Worm (Caenorhabditis elegans): ENCODE data around the gene atf-2.
A peak's percentile ranks its signal among the peaks of the same experiment; 100 is the strongest.

atf-2 gene

ce11 chrII:8747939-8748352, 3.8 kb upstream of the atf-2 start:
- TF ChIP-seq cebp-1 (GFP tag; IDR thresholded peaks at IDR 0.05): peak; percentile 50; the same call in 1 of the 2 replicates
- peak; percentile 27 for TF ChIP-seq cebp-1 (tag; optimal IDR thresholded peaks at IDR 0.05)
- no peak for TF ChIP-seq sdz-38 (tag; optimal IDR thresholded peaks at IDR 0.05)
- no peak for TF ChIP-seq unc-130 (GFP tag; optimal IDR thresholded peaks at IDR 0.05)
- no peak for TF ChIP-seq ama-1 (optimal IDR thresholded peaks at IDR 0.05)
- TF ChIP-seq ama-1 (GFP tag; optimal IDR thresholded peaks at IDR 0.05): peak in 1 of 2 experiments; percentile 22
- no peak for TF ChIP-seq snpc-4 (GFP tag; optimal IDR thresholded peaks at IDR 0.05)
- TF ChIP-seq snpc-4 (tag; optimal IDR thresholded peaks at IDR 0.05): no peak
- TF ChIP-seq F52B5.7 (tag; optimal IDR thresholded peaks at IDR 0.05): peak; percentile 4
- peak; percentile 73 for TF ChIP-seq zfh-2 (GFP tag; conservative IDR thresholded peaks at IDR 0.05)
- TF ChIP-seq gei-17 (GFP tag; optimal IDR thresholded peaks at IDR 0.05): no peak
- no peak; the same call in 1 of the 2 replicates for TF ChIP-seq egl-44 (GFP tag; IDR thresholded peaks at IDR 0.05)
- TF ChIP-seq Y79H2A.3 (GFP tag; conservative IDR thresholded peaks at IDR 0.05): no peak
- TF ChIP-seq aptf-3 (GFP tag; IDR thresholded peaks at IDR 0.05): no peak
- peak; percentile 10; the same call in 1 of the 2 replicates for TF ChIP-seq dox-1 (GFP tag; IDR thresholded peaks at IDR 0.05)
- TF ChIP-seq ztf-28 (GFP tag; IDR thresholded peaks at IDR 0.05): 0 out of 2 replicates have a peak, but pooled peaks have one; percentile 25
- TF ChIP-seq nhr-80 (tag; optimal IDR thresholded peaks at IDR 0.05): no peak
- TF ChIP-seq tbx-9 (tag; optimal IDR thresholded peaks at IDR 0.05; ENCODE audit: borderline replicate concordance): peak; percentile 58
- peak; percentile 49 for TF ChIP-seq ZK185.1 (tag; optimal IDR thresholded peaks at IDR 0.05; ENCODE audit: poor library complexity, severe bottlenecking)

- TF ChIP-seq pha-4 (tag; optimal IDR thresholded peaks at IDR 0.05) (no peak), hrde-1 (tag; optimal IDR thresholded peaks at IDR 0.05; ENCODE audit: borderline replicate concordance) (no peak), nhr-80 (tag; optimal IDR thresholded peaks at IDR 0.05) (no peak), egl-18 (GFP tag; IDR thresholded peaks at IDR 0.05) (no peak), F57A8.1 (GFP tag; optimal IDR thresholded peaks at IDR 0.05) (no peak), cebp-1 (GFP tag; IDR thresholded peaks at IDR 0.05) (no peak), cebp-1 (tag; optimal IDR thresholded peaks at IDR 0.05) (no peak), let-526 (GFP tag; IDR thresholded peaks at IDR 0.05) (no peak), Y67H2A.10 (GFP tag; conservative IDR thresholded peaks at IDR 0.05) (no peak), dpff-1 (tag; optimal IDR thresholded peaks at IDR 0.05) (no peak), F22D6.2 (tag; optimal IDR thresholded peaks at IDR 0.05) (no peak), lin-54 (GFP tag; optimal IDR thresholded peaks at IDR 0.05) (no peak), ceh-58 (GFP tag; IDR thresholded peaks at IDR 0.05) (no peak), K12H6.12 (tag; optimal IDR thresholded peaks at IDR 0.05) (no peak), hlh-12 (tag; optimal IDR thresholded peaks at IDR 0.05) (no peak), egrh-3 (GFP tag; IDR thresholded peaks at IDR 0.05) (no peak), egl-44 (GFP tag; IDR thresholded peaks at IDR 0.05) (no peak), rec-8 (tag; optimal IDR thresholded peaks at IDR 0.05) (no peak), C06A6.2 (GFP tag; conservative IDR thresholded peaks at IDR 0.05) (no peak), ceh-79 (tag; optimal IDR thresholded peaks at IDR 0.05) (no peak)
Observed at ce11 chrII:8748638-8749037, 3.1 kb upstream of the atf-2 start.

- TF ChIP-seq lsl-1 (GFP tag; optimal IDR thresholded peaks at IDR 0.05) (no peak), Y79H2A.3 (GFP tag; conservative IDR thresholded peaks at IDR 0.05) (no peak), madf-8 (GFP tag; conservative IDR thresholded peaks at IDR 0.05) (no peak), bed-1 (GFP tag; IDR thresholded peaks at IDR 0.05) (no peak), hmg-1.2 (GFP tag; IDR thresholded peaks at IDR 0.05) (no peak), nhr-27 (tag; optimal IDR thresholded peaks at IDR 0.05) (no peak), repo-1 (tag; optimal IDR thresholded peaks at IDR 0.05) (no peak), F23B12.7 (tag; optimal IDR thresholded peaks at IDR 0.05; ENCODE audit: insufficient read depth) (no peak), atf-7 (tag; optimal IDR thresholded peaks at IDR 0.05) (no peak), hlh-12 (tag; optimal IDR thresholded peaks at IDR 0.05) (no peak), rcor-1 (GFP tag; IDR thresholded peaks at IDR 0.05) (no peak), attf-6 (GFP tag; IDR thresholded peaks at IDR 0.05) (no peak), ZK185.1 (tag; optimal IDR thresholded peaks at IDR 0.05; ENCODE audit: poor library complexity, severe bottlenecking) (no peak), C06A6.2 (GFP tag; conservative IDR thresholded peaks at IDR 0.05) (no peak), dpl-1 (GFP tag; optimal IDR thresholded peaks at IDR 0.05) (no peak), madf-3 (GFP tag; IDR thresholded peaks at IDR 0.05) (no peak)
Observed at ce11 chrII:8749084-8749483, 2.7 kb upstream of the atf-2 start.
